Fruit fly (Drosophila melanogaster): ENCODE data around the gene CG33969.

CG33969 gene

dm6 chr3L:20361389-20361788, 32.0 kb downstream of the CG33969 start, which contains the start of gene Prim2:
Prim2 (minus strand) TSS chr3L:20361585.
- TF ChIP-seq CG4496 (GFP tag; IDR thresholded peaks at IDR 0.05) (no peak), CG10348 (GFP tag; IDR thresholded peaks at IDR 0.05) (no peak), gl (tag; optimal IDR thresholded peaks at IDR 0.05) (no peak), CG34367 (tag; optimal IDR thresholded peaks at IDR 0.05) (no peak), CG8301 (tag; optimal IDR thresholded peaks at IDR 0.05) (no peak), EcR (GFP tag; optimal IDR thresholded peaks at IDR 0.05) (no peak), Pif1A (GFP tag; optimal IDR thresholded peaks at IDR 0.05) (no peak)

DNA sequence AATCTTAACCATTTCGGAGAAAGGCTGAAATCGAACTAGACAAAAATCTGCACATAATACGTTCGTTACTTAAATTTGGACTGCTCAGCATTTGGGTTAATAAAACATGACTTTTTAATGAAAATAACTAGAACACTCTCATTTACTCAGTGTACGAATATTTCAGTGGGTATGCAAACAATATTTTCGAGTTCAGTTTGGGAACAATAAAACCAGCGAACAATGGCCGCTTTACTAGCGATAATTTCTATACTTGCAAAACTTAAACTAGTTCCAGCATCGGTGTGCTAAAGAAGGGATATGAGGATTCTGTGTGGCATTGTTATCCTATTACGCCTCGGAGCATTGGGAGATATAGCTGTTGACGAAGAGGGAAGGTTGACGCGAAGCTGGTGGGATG, 35.1 kb downstream of the CG33969 start, which contains the start of gene CG5665:
CG5665 (plus strand) TSS at position 301 of the 400 bp plus-strand sequence.
- TF ChIP-seq CG9948 (tag; optimal IDR thresholded peaks at IDR 0.05): no peak

DNA sequence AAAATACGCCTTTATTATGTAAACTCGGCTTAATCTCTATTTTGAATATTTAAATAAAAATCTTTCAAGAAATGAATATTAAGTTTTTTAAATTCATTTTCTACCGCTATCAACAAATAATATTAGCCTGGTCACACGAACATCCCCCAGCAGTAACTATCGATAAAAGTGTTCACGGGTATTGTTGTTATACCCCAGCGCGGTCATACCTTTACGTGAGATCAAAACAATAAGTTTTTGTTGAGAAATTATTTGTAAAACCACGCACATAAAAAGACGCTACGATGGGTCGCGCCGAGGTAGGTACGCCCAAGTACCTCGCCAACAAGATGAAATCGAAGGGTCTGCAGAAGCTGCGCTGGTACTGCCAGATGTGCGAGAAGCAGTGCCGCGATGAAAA, 36.7 kb downstream of the CG33969 start, which contains the start of gene kin17:
kin17 (plus strand) TSS at position 195 of the 400 bp plus-strand sequence.
- TF ChIP-seq CG32121 (GFP tag; IDR thresholded peaks at IDR 0.05): no peak
- no peak for TF ChIP-seq D1 (tag; optimal IDR thresholded peaks at IDR 0.05)
- no peak for TF ChIP-seq CG13204 (GFP tag; optimal IDR thresholded peaks at IDR 0.05)
- TF ChIP-seq CG17806 (tag; optimal IDR thresholded peaks at IDR 0.05): no peak
- TF ChIP-seq CG8301 (tag; optimal IDR thresholded peaks at IDR 0.05): no peak
- no peak for TF ChIP-seq rn (GFP tag; IDR thresholded peaks at IDR 0.05)
- TF ChIP-seq CG4496 (GFP tag; IDR thresholded peaks at IDR 0.05): no peak
- no peak for TF ChIP-seq Pif1B (GFP tag; optimal IDR thresholded peaks at IDR 0.05)
- no peak for TF ChIP-seq CG14655 (GFP tag; optimal IDR thresholded peaks at IDR 0.05)
- TF ChIP-seq gl (tag; optimal IDR thresholded peaks at IDR 0.05): no peak

DNA sequence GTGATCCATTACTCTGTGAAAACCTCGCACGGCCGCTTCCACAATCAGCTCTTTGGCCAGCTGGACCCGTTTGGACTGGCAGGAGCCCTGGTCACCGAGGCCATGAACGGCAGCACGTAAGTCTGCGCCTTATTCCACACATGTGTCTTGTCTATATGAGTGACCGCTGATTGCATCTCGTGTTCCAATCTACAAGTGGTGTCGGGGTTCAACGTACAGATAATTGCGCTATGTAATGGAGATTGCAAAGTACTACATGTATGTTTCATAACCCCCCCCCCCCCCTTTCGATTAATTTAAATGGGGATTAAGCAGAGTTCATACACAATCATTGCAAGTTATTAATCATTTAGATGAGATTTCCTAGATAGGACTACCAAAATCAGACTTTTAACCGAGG, 38.5 kb downstream of the CG33969 start:
- TF ChIP-seq EcR (GFP tag; optimal IDR thresholded peaks at IDR 0.05) (peak; percentile 82), CG12605 (GFP tag; IDR thresholded peaks at IDR 0.05) (no peak)

DNA sequence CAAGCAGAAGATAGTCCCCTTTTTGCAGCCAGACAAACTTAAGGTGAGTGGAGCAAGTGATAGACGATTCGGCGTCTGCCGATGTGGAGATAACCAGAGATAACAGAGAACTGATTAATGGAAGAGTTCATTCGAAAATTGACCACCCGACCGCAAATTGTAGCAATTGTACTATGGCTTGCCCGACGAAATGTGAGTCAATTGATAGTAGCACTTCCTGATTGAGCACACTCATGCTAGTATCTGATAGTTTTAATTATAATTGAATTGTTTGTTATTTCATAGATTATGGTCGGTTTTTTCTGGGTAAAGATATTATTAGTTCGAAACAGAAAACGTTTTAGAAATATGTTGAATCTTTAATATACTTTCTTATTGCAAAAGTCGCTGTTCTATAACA, 39.0 kb downstream of the CG33969 start:
- TF ChIP-seq Snoo (tag; optimal IDR thresholded peaks at IDR 0.05) (no peak), CG4496 (GFP tag; IDR thresholded peaks at IDR 0.05) (no peak), CG17806 (tag; optimal IDR thresholded peaks at IDR 0.05) (no peak)

DNA sequence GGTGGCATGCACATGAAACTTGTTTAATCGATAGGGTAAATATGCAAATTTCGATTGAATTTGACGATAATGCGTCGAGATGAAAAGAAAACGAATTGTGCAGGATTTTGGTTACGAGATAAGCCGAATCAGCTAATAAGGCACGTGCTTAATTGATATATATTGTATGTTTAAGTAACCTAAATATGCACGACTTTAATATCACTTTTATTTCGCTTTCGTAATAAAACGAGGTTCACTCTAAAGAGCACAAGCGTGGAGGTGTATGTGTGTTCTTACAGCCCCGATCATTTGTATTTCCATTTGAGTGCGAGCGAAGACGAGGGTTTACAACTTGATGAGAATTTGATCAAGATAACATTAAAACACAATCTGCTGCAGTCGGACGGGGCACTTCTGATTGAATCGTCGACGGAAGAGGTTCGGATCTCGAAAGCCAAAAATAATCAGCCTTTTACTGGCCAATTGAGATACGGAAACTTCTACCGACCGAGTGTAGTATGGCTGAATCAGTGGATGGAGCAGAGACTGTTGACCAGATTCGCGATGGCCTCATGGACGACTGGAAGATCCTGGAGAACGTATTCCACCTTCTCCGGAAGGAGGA, 39.5 kb downstream of the CG33969 start:
- TF ChIP-seq rn (GFP tag; IDR thresholded peaks at IDR 0.05) (no peak), Ets98B (GFP tag; IDR thresholded peaks at IDR 0.05) (no peak), CG17806 (tag; optimal IDR thresholded peaks at IDR 0.05) (no peak), CG4496 (GFP tag; IDR thresholded peaks at IDR 0.05) (no peak), D1 (tag; optimal IDR thresholded peaks at IDR 0.05) (no peak), Pif1B (GFP tag; optimal IDR thresholded peaks at IDR 0.05) (no peak), CG8159 (tag; optimal IDR thresholded peaks at IDR 0.05) (peak; percentile 87), CG34367 (tag; optimal IDR thresholded peaks at IDR 0.05) (no peak), CG12605 (GFP tag; IDR thresholded peaks at IDR 0.05) (0 out of 2 replicates have a peak, but pooled peaks have one; percentile 13), CG32121 (GFP tag; IDR thresholded peaks at IDR 0.05) (0 out of 2 replicates have a peak, but pooled peaks have one; percentile 9), CG14655 (GFP tag; optimal IDR thresholded peaks at IDR 0.05) (no peak)

dm6 chr3L:20353149-20353548, 40.2 kb downstream of the CG33969 start, which contains the start of gene CG5618:
CG5618 (plus strand) TSS chr3L:20353449.
- TF ChIP-seq gl (tag; optimal IDR thresholded peaks at IDR 0.05): no peak

DNA sequence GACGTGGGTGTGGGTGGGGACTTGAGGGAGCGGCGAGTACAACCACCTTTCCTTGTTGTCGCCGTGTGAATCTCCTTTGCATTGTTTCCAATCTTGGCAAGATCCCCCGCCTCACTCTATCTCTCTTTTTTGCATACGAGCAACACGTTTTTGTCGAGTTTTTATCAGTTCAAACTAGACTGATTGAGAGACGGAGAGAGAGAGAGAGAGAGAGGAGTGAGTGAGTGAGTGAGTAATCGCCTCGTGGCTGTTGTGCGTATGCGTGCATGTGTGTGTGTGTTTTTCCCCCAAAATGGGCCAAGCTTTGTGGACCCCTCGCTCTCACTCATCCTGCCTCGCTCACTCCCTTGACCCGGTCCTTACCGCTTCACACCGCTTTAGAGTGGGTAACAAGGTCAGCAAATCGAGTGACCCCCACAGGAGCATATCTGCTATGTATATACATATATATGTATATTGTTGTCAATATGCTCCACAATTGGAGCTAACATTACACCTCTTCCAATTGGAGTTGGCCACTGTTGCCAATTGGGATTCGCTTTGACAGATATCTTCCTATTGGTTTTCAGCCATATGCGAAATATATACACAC, 43.9 kb downstream of the CG33969 start:
- TF ChIP-seq CG8301 (tag; optimal IDR thresholded peaks at IDR 0.05): no peak
- TF ChIP-seq CG15710 (tag; optimal IDR thresholded peaks at IDR 0.05): no peak
- TF ChIP-seq fd96Ca (GFP tag; IDR thresholded peaks at IDR 0.05): no peak; the same call in 2 of the 3 replicates
- TF ChIP-seq Pif1A (GFP tag; optimal IDR thresholded peaks at IDR 0.05): no peak
- TF ChIP-seq CG8159 (tag; optimal IDR thresholded peaks at IDR 0.05): no peak
- TF ChIP-seq CG9948 (tag; optimal IDR thresholded peaks at IDR 0.05): no peak
- no peak for TF ChIP-seq CG34367 (tag; optimal IDR thresholded peaks at IDR 0.05)
- 0 out of 2 replicates have a peak, but pooled peaks have one; percentile 46 for TF ChIP-seq CG12605 (GFP tag; IDR thresholded peaks at IDR 0.05)
- 0 out of 2 replicates have a peak, but pooled peaks have one; percentile 29 for TF ChIP-seq CG32121 (GFP tag; IDR thresholded peaks at IDR 0.05)
- TF ChIP-seq CG13204 (GFP tag; optimal IDR thresholded peaks at IDR 0.05): no peak
- no peak for TF ChIP-seq CG14655 (GFP tag; optimal IDR thresholded peaks at IDR 0.05)
- TF ChIP-seq CG4496 (GFP tag; IDR thresholded peaks at IDR 0.05): 0 out of 3 replicates have a peak, but pooled peaks have one; percentile 39
- TF ChIP-seq EcR (GFP tag; optimal IDR thresholded peaks at IDR 0.05): peak; percentile 95
- TF ChIP-seq Ets98B (GFP tag; IDR thresholded peaks at IDR 0.05): peak; percentile 44; the same call in 1 of the 2 replicates
- TF ChIP-seq gl (tag; optimal IDR thresholded peaks at IDR 0.05): no peak
- no peak for TF ChIP-seq CG17806 (tag; optimal IDR thresholded peaks at IDR 0.05)

Measured in whole organism, pupa.